Worm (Caenorhabditis elegans): ENCODE measurements around the gene such-1.

The such-1 gene

ce11 chrIII:11523504-11524025, at the start of gene such-1, which contains the start of gene Y66D12A.16:
Gene such-1, minus strand, starts transcription at chrIII:11523759.
Gene Y66D12A.16, plus strand, starts transcription at chrIII:11523554.
- TF ChIP-seq scrt-1 (GFP tag; IDR thresholded peaks at IDR 0.05) (no peak), pes-1 (GFP tag; IDR thresholded peaks at IDR 0.05) (no peak), tbx-37 (GFP tag; conservative IDR thresholded peaks at IDR 0.05) (no peak), ceh-36 (tag; optimal IDR thresholded peaks at IDR 0.05) (no peak), ama-1 (optimal IDR thresholded peaks at IDR 0.05) (no peak), aly-1 (tag; optimal IDR thresholded peaks at IDR 0.05) (no peak), B0310.2 (tag; optimal IDR thresholded peaks at IDR 0.05) (no peak), hmbx-1 (tag; optimal IDR thresholded peaks at IDR 0.05) (no peak), hmg-4 (GFP tag; optimal IDR thresholded peaks at IDR 0.05) (no peak), sea-1 (GFP tag; conservative IDR thresholded peaks at IDR 0.05) (no peak), flt-1 (GFP tag; IDR thresholded peaks at IDR 0.05) (no peak), tra-4 (tag; optimal IDR thresholded peaks at IDR 0.05) (no peak), hnd-1 (tag; optimal IDR thresholded peaks at IDR 0.05) (no peak), ets-7 (tag; optimal IDR thresholded peaks at IDR 0.05) (no peak), tbx-11 (GFP tag; IDR thresholded peaks at IDR 0.05) (no peak), ceh-13 (GFP tag; optimal IDR thresholded peaks at IDR 0.05) (no peak), F13C5.2 (tag; optimal IDR thresholded peaks at IDR 0.05) (no peak)

ce11 chrIII:11567837-11568236, 44.3 kb upstream of the such-1 start, which contains the start of gene psme-3:
Gene psme-3, plus strand, starts transcription at chrIII:11568137.
- TF ChIP-seq pes-1 (GFP tag; IDR thresholded peaks at IDR 0.05), result no peak
- TF ChIP-seq ceh-13 (GFP tag; optimal IDR thresholded peaks at IDR 0.05), result no peak
- no peak for TF ChIP-seq tra-4 (tag; optimal IDR thresholded peaks at IDR 0.05)
- TF ChIP-seq ets-7 (tag; optimal IDR thresholded peaks at IDR 0.05), result no peak
- no peak for TF ChIP-seq hnd-1 (tag; optimal IDR thresholded peaks at IDR 0.05)
- TF ChIP-seq flt-1 (GFP tag; IDR thresholded peaks at IDR 0.05), result no peak

ce11 chrIII:11565602-11566001, 42.0 kb upstream of the such-1 start, which contains the start of gene Y66D12A.10:
Gene Y66D12A.10, plus strand, starts transcription at chrIII:11565874.
- no peak for TF ChIP-seq ama-1 (optimal IDR thresholded peaks at IDR 0.05)
- TF ChIP-seq hmg-4 (GFP tag; optimal IDR thresholded peaks at IDR 0.05), result no peak
- TF ChIP-seq hnd-1 (tag; optimal IDR thresholded peaks at IDR 0.05), result no peak
- peak; percentile 43 for TF ChIP-seq F13C5.2 (tag; optimal IDR thresholded peaks at IDR 0.05)
- TF ChIP-seq ceh-36 (tag; optimal IDR thresholded peaks at IDR 0.05), result no peak

ce11 chrIII:11563417-11563949, 39.9 kb upstream of the such-1 start, which contains the start of gene Y66D12A.11:
Gene Y66D12A.11, plus strand, starts transcription at chrIII:11563467.
- TF ChIP-seq B0310.2 (tag; optimal IDR thresholded peaks at IDR 0.05) (no peak), tbx-37 (GFP tag; conservative IDR thresholded peaks at IDR 0.05) (no peak), ets-7 (tag; optimal IDR thresholded peaks at IDR 0.05) (no peak), ceh-13 (GFP tag; optimal IDR thresholded peaks at IDR 0.05) (no peak), F13C5.2 (tag; optimal IDR thresholded peaks at IDR 0.05) (no peak), hmbx-1 (tag; optimal IDR thresholded peaks at IDR 0.05) (no peak), pes-1 (GFP tag; IDR thresholded peaks at IDR 0.05) (no peak), scrt-1 (GFP tag; IDR thresholded peaks at IDR 0.05) (no peak)

- TF ChIP-seq F13C5.2 (tag; optimal IDR thresholded peaks at IDR 0.05), result no peak
- no peak for TF ChIP-seq tbx-37 (GFP tag; conservative IDR thresholded peaks at IDR 0.05)
- no peak for TF ChIP-seq scrt-1 (GFP tag; IDR thresholded peaks at IDR 0.05)
- no peak for TF ChIP-seq ama-1 (optimal IDR thresholded peaks at IDR 0.05)
- TF ChIP-seq sea-1 (GFP tag; conservative IDR thresholded peaks at IDR 0.05), result no peak
- TF ChIP-seq flt-1 (GFP tag; IDR thresholded peaks at IDR 0.05), result no peak
- no peak for TF ChIP-seq ets-7 (tag; optimal IDR thresholded peaks at IDR 0.05)
- TF ChIP-seq pes-1 (GFP tag; IDR thresholded peaks at IDR 0.05), result no peak
- TF ChIP-seq hnd-1 (tag; optimal IDR thresholded peaks at IDR 0.05), result no peak
Measured at ce11 chrIII:11561597-11561996, 38.0 kb upstream of the such-1 start.

ce11 chrIII:11560504-11561202, 37.1 kb upstream of the such-1 start, which contains the start of gene ztf-29:
Gene ztf-29, plus strand, starts transcription at chrIII:11561152.
- TF ChIP-seq ceh-13 (GFP tag; optimal IDR thresholded peaks at IDR 0.05) (no peak), ceh-36 (tag; optimal IDR thresholded peaks at IDR 0.05) (peak; percentile 74)

ce11 chrIII:11559677-11560076, 36.1 kb upstream of the such-1 start:
- TF ChIP-seq flt-1 (GFP tag; IDR thresholded peaks at IDR 0.05) (no peak), scrt-1 (GFP tag; IDR thresholded peaks at IDR 0.05) (no peak), hmg-4 (GFP tag; optimal IDR thresholded peaks at IDR 0.05) (no peak), ceh-36 (tag; optimal IDR thresholded peaks at IDR 0.05) (no peak), B0310.2 (tag; optimal IDR thresholded peaks at IDR 0.05) (no peak), tbx-11 (GFP tag; IDR thresholded peaks at IDR 0.05) (no peak), hnd-1 (tag; optimal IDR thresholded peaks at IDR 0.05) (no peak), F13C5.2 (tag; optimal IDR thresholded peaks at IDR 0.05) (no peak), tbx-37 (GFP tag; conservative IDR thresholded peaks at IDR 0.05) (no peak), ama-1 (optimal IDR thresholded peaks at IDR 0.05) (no peak), tra-4 (tag; optimal IDR thresholded peaks at IDR 0.05) (no peak), pes-1 (GFP tag; IDR thresholded peaks at IDR 0.05) (no peak), hmbx-1 (tag; optimal IDR thresholded peaks at IDR 0.05) (no peak), ceh-13 (GFP tag; optimal IDR thresholded peaks at IDR 0.05) (no peak), ets-7 (tag; optimal IDR thresholded peaks at IDR 0.05) (no peak), aly-1 (tag; optimal IDR thresholded peaks at IDR 0.05) (no peak)

ce11 chrIII:11558251-11558650, 34.7 kb upstream of the such-1 start:
- TF ChIP-seq ceh-36 (tag; optimal IDR thresholded peaks at IDR 0.05) (no peak), B0310.2 (tag; optimal IDR thresholded peaks at IDR 0.05) (no peak), aly-1 (tag; optimal IDR thresholded peaks at IDR 0.05) (no peak), tbx-11 (GFP tag; IDR thresholded peaks at IDR 0.05) (no peak), F13C5.2 (tag; optimal IDR thresholded peaks at IDR 0.05) (no peak), hmbx-1 (tag; optimal IDR thresholded peaks at IDR 0.05) (no peak), tra-4 (tag; optimal IDR thresholded peaks at IDR 0.05) (no peak), flt-1 (GFP tag; IDR thresholded peaks at IDR 0.05) (no peak), pes-1 (GFP tag; IDR thresholded peaks at IDR 0.05) (no peak), ceh-13 (GFP tag; optimal IDR thresholded peaks at IDR 0.05) (no peak), hnd-1 (tag; optimal IDR thresholded peaks at IDR 0.05) (no peak), scrt-1 (GFP tag; IDR thresholded peaks at IDR 0.05) (no peak), ama-1 (optimal IDR thresholded peaks at IDR 0.05) (no peak), sea-1 (GFP tag; conservative IDR thresholded peaks at IDR 0.05) (no peak), hmg-4 (GFP tag; optimal IDR thresholded peaks at IDR 0.05) (no peak), tbx-37 (GFP tag; conservative IDR thresholded peaks at IDR 0.05) (no peak)
